In the genomic region with DNA sequence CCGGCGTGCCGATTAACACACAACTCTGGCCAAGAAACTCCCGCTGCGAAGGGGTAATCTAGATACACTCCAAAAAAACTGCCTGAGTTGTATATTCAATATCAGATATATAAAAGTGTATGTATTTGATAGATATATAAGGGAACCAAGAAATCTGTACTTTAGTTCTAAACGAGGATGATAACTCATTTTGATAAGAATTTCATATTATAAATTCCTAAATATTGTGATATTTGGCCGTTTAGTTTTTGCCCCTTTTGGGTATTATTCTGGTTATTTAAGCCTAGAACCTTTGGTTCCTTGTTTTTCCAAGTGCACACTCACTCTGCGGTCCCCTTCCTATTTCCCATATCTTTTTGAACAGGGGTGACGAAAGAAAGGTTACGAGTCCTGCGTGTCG, we compare ENCODE assay signal across 1 fruit fly cellular context.
TF ChIP-seq lines count a peak whose summit lies in the region.

No protein-coding gene starts in this region.

TF ChIP-seq in whole organism, embryonic, 481 proteins besides CTCF, POLR2A, EP300 and RAD21 (continued from another document):
- TF ChIP-seq GATAe (GFP tag; conservative IDR thresholded peaks at IDR 0.05; lab: Robert Waterston, UW) (no peak), tup (GFP tag; optimal IDR thresholded peaks at IDR 0.05; lab: Kevin White, UChicago) (no peak), CG12219 (GFP tag; optimal IDR thresholded peaks at IDR 0.05; lab: Kevin White, UChicago) (no peak), CG4404 (GFP tag; IDR thresholded peaks at IDR 0.05; lab: Robert Waterston, UW) (peak; percentile 34; the same call in 1 of the 2 replicates), CG7372 (GFP tag; IDR thresholded peaks at IDR 0.05; lab: Robert Waterston, UW) (no peak), ERR (GFP tag; optimal IDR thresholded peaks at IDR 0.05; lab: Kevin White, UChicago) (no peak), Hmx (GFP tag; optimal IDR thresholded peaks at IDR 0.05; lab: Kevin White, UChicago) (no peak), Dfd (GFP tag; optimal IDR thresholded peaks at IDR 0.05; lab: Kevin White, UChicago) (no peak), shn (GFP tag; optimal IDR thresholded peaks at IDR 0.05; lab: Kevin White, UChicago) (no peak), gem (tag; optimal IDR thresholded peaks at IDR 0.05; lab: Kevin White, UChicago) (peak; percentile 31), rib (GFP tag; IDR thresholded peaks at IDR 0.05; lab: Robert Waterston, UW) (no peak), pros (GFP tag; optimal IDR thresholded peaks at IDR 0.05; lab: Kevin White, UChicago) (no peak), phol (tag; optimal IDR thresholded peaks at IDR 0.05; lab: Kevin White, UChicago) (peak; percentile 9), CG4730 (GFP tag; IDR thresholded peaks at IDR 0.05; lab: Robert Waterston, UW) (no peak), klu (GFP tag; IDR thresholded peaks at IDR 0.05; lab: Robert Waterston, UW) (no peak), CG2875 (GFP tag; optimal IDR thresholded peaks at IDR 0.05; lab: Kevin White, UChicago) (no peak), lola (GFP tag; optimal IDR thresholded peaks at IDR 0.05; lab: Kevin White, UChicago) (peak in 1 of 3 experiments; percentile 51), Nf-YC (tag; optimal IDR thresholded peaks at IDR 0.05; lab: Kevin White, UChicago) (no peak), row (GFP tag; IDR thresholded peaks at IDR 0.05; lab: Robert Waterston, UW) (0 out of 3 replicates have a peak, but pooled peaks have one; percentile 17), CG14710 (tag; optimal IDR thresholded peaks at IDR 0.05; lab: Kevin White, UChicago) (peak; percentile 16), fd102C (GFP tag; optimal IDR thresholded peaks at IDR 0.05; lab: Kevin White, UChicago) (peak; percentile 8), hth (optimal IDR thresholded peaks at IDR 0.05; lab: Kevin White, UChicago) (no peak), CG15696 (tag; optimal IDR thresholded peaks at IDR 0.05; lab: Kevin White, UChicago) (peak; percentile 73), repo (GFP tag; optimal IDR thresholded peaks at IDR 0.05; lab: Kevin White, UChicago) (no peak)
